Worm (Caenorhabditis elegans): Measurements from ENCODE around the gene C09G4.4.
"Not testable (repeated sequence)": the region's sequence is repeated elsewhere in the genome, so short reads cannot be mapped to it uniquely, and the experiment has no call there.

- TF ChIP-seq ztf-26 (tag; optimal IDR thresholded peaks at IDR 0.05); pha-4 (tag; optimal IDR thresholded peaks at IDR 0.05); rpc-1 (optimal IDR thresholded peaks at IDR 0.05); rpc-1 (tag; optimal IDR thresholded peaks at IDR 0.05); aptf-3 (GFP tag; IDR thresholded peaks at IDR 0.05); ama-1 (optimal IDR thresholded peaks at IDR 0.05); ama-1 (GFP tag; optimal IDR thresholded peaks at IDR 0.05); hmg-20 (GFP tag; IDR thresholded peaks at IDR 0.05); B0336.3 (GFP tag; IDR thresholded peaks at IDR 0.05): not testable (repeated sequence)
These were observed 42.6 kb upstream of the C09G4.4 start for ce11 chrIV:8470206-8470605.
